Worm (Caenorhabditis elegans) whole organism, L1 larva: Measurements from ENCODE around the gene Y46G5A.8.

Source experiments
- C04F5.9 ChIP-seq: sonication (generic microtip); optimal IDR thresholded peaks from 2 replicates; lab custom pipeline; 2016; ENCODE audit warnings: missing genetic modification characterization, missing compliant biosample characterization
- C16A3.4 ChIP-seq: fragments of 150-350 bp; optimal IDR thresholded peaks from 2 replicates; lab custom pipeline; 2014; ENCODE audit warnings: missing biosample characterization, missing genetic modification characterization
- C34B4.2 ChIP-seq: sonication (generic microtip); optimal IDR thresholded peaks from 2 replicates; lab custom pipeline; 2017; ENCODE audit warnings: mild to moderate bottlenecking, missing genetic modification characterization, missing compliant biosample characterization
- Y116A8C.19 ChIP-seq: sonication (generic microtip); optimal IDR thresholded peaks from 2 replicates; lab custom pipeline; 2016; ENCODE audit warnings: missing compliant biosample characterization, missing genetic modification characterization, borderline replicate concordance
- aha-1 ChIP-seq: fragments of 150-350 bp; optimal IDR thresholded peaks from 2 replicates; lab custom pipeline; 2014; ENCODE audit warnings: missing biosample characterization, missing genetic modification characterization
- alr-1 ChIP-seq: fragments of 200-800 bp; sonication (Bioruptor generic); optimal IDR thresholded peaks from 2 replicates; lab custom pipeline; 2018; ENCODE audit warnings: borderline replicate concordance, mild to moderate bottlenecking, missing genetic modification characterization, missing compliant biosample characterization
- ama-1 ChIP-seq: fragments of 150-350 bp; optimal IDR thresholded peaks from 2 replicates; lab custom pipeline; 2014
- blmp-1 ChIP-seq: fragments of 150-350 bp; optimal IDR thresholded peaks from 2 replicates; lab custom pipeline; 2014; ENCODE audit warnings: missing biosample characterization, missing genetic modification characterization
- ceh-90 ChIP-seq: sonication (generic microtip); optimal IDR thresholded peaks from 2 replicates; lab custom pipeline; 2016; ENCODE audit warnings: missing genetic modification characterization, missing compliant biosample characterization
- dpl-1 ChIP-seq, 3 experiments: fragments of 150-350 bp in 2 of 3; sonication (generic microtip) in 1 of 3; optimal IDR thresholded peaks; 2 replicates each; lab custom pipeline; 2014 to 2017; ENCODE audit warnings: missing biosample characterization in 3 of 3, missing genetic modification characterization in 3 of 3, missing genetic modification reagents in 3 of 3
- dsc-1 ChIP-seq: sonication (generic microtip); optimal IDR thresholded peaks from 2 replicates; lab custom pipeline; 2016; ENCODE audit warnings: mild to moderate bottlenecking, missing genetic modification characterization, missing compliant biosample characterization
- efl-1 ChIP-seq, 4 experiments: fragments of 150-350 bp; optimal IDR thresholded peaks in 3 of 4; peaks in 1 of 4; 1 replicate in 1 of 4; 2 replicates in 3 of 4; lab custom pipeline; 2014; ENCODE audit warnings: missing biosample characterization in 2 of 4, missing genetic modification characterization in 2 of 4, missing genetic modification reagents in 2 of 4
- efl-3 ChIP-seq: fragments of 200-800 bp; sonication (Bioruptor generic); optimal IDR thresholded peaks from 2 replicates; lab custom pipeline; 2018; ENCODE audit warnings: mild to moderate bottlenecking, missing genetic modification characterization, missing compliant biosample characterization
- egl-27 ChIP-seq, 2 experiments: fragments of 150-350 bp in 1 of 2; sonication (generic microtip); optimal IDR thresholded peaks; 3 replicates each; lab custom pipeline; 2017 to 2018; ENCODE audit warnings: missing biosample characterization in 2 of 2, missing genetic modification characterization in 2 of 2, missing genetic modification reagents in 2 of 2
- fos-1 ChIP-seq: fragments of 150-350 bp; optimal IDR thresholded peaks from 2 replicates; lab custom pipeline; 2014; ENCODE audit warnings: missing biosample characterization, missing genetic modification characterization
- grh-1 ChIP-seq: fragments of 200-800 bp; sonication (Bioruptor generic); IDR thresholded peaks from 2 replicates; pipeline ENCODE4 v1.3.6; 2022; ENCODE audit warnings: missing genetic modification reagents, missing genetic modification characterization, missing compliant biosample characterization
- hlh-17 ChIP-seq: fragments of 200-800 bp; sonication (Bioruptor generic); optimal IDR thresholded peaks from 2 replicates; lab custom pipeline; 2018; ENCODE audit warnings: missing genetic modification characterization, mild to moderate bottlenecking, missing compliant biosample characterization, moderate library complexity, borderline replicate concordance
- hlh-4 ChIP-seq: sonication (generic microtip); optimal IDR thresholded peaks from 2 replicates; lab custom pipeline; 2016; ENCODE audit warnings: mild to moderate bottlenecking, missing genetic modification characterization, missing compliant biosample characterization
- hpl-2 ChIP-seq: fragments of 150-350 bp; optimal IDR thresholded peaks from 2 replicates; lab custom pipeline; 2014; ENCODE audit warnings: missing biosample characterization, missing genetic modification reagents, missing genetic modification characterization
- irx-1 ChIP-seq: sonication (generic microtip); optimal IDR thresholded peaks from 2 replicates; lab custom pipeline; 2016; ENCODE audit warnings: missing genetic modification characterization, missing compliant biosample characterization
- isw-1 ChIP-seq: fragments of 200-800 bp; sonication (Bioruptor generic); IDR thresholded peaks from 2 replicates; pipeline ENCODE4 v1.3.6; 2022; ENCODE audit warnings: missing genetic modification characterization, missing compliant biosample characterization
- lin-13 ChIP-seq: fragments of 150-350 bp; optimal IDR thresholded peaks from 2 replicates; lab custom pipeline; 2014; ENCODE audit warnings: missing biosample characterization, missing genetic modification reagents, missing genetic modification characterization
- lin-35 ChIP-seq, 2 experiments: fragments of 150-350 bp; optimal IDR thresholded peaks; 2 replicates each; lab custom pipeline; 2014; ENCODE audit warnings: missing biosample characterization in 2 of 2, missing genetic modification characterization in 2 of 2, missing genetic modification reagents in 2 of 2
- lir-3 ChIP-seq: sonication (generic microtip); optimal IDR thresholded peaks from 2 replicates; lab custom pipeline; 2016; ENCODE audit warnings: mild to moderate bottlenecking, missing genetic modification characterization, moderate library complexity, missing compliant biosample characterization; ENCODE audit not compliant: poor library complexity
- lsy-2 ChIP-seq, 2 experiments: fragments of 150-350 bp; optimal IDR thresholded peaks; 2 replicates each; lab custom pipeline; 2014; ENCODE audit warnings: missing biosample characterization in 2 of 2, missing genetic modification characterization in 2 of 2
- mab-9 ChIP-seq: fragments of 200-800 bp; sonication (Bioruptor generic); IDR thresholded peaks from 2 replicates; pipeline ENCODE4 v1.3.6; 2022; ENCODE audit warnings: missing genetic modification reagents, missing genetic modification characterization, missing compliant biosample characterization
- mep-1 ChIP-seq: fragments of 150-350 bp; optimal IDR thresholded peaks from 2 replicates; lab custom pipeline; 2014; ENCODE audit warnings: missing biosample characterization, missing genetic modification characterization
- nhr-11 ChIP-seq: fragments of 150-350 bp; optimal IDR thresholded peaks from 2 replicates; lab custom pipeline; 2014; ENCODE audit warnings: missing biosample characterization, missing genetic modification characterization
- nhr-12 ChIP-seq: sonication (generic microtip); optimal IDR thresholded peaks from 2 replicates; lab custom pipeline; 2017; ENCODE audit warnings: missing biosample characterization, missing genetic modification characterization
- nhr-71 ChIP-seq: sonication (generic microtip); optimal IDR thresholded peaks from 2 replicates; lab custom pipeline; 2016; ENCODE audit warnings: mild to moderate bottlenecking, missing genetic modification characterization, moderate library complexity, missing compliant biosample characterization
- nhr-77 ChIP-seq: fragments of 150-350 bp; optimal IDR thresholded peaks from 2 replicates; lab custom pipeline; 2014; ENCODE audit warnings: missing biosample characterization, missing genetic modification characterization
- nhr-85 ChIP-seq: sonication (generic microtip); peaks from one replicate; lab custom pipeline; 2016; ENCODE audit warnings: missing genetic modification characterization, inconsistent platforms, missing compliant biosample characterization
- nhr-90 ChIP-seq: sonication (generic microtip); optimal IDR thresholded peaks from 2 replicates; lab custom pipeline; 2016; ENCODE audit warnings: mild to moderate bottlenecking, missing genetic modification characterization, missing compliant biosample characterization; ENCODE audit not compliant: poor library complexity
- pax-3 ChIP-seq: fragments of 200-800 bp; sonication (Bioruptor generic); optimal IDR thresholded peaks from 2 replicates; lab custom pipeline; 2018; ENCODE audit warnings: mild to moderate bottlenecking, missing genetic modification characterization, moderate library complexity, missing compliant biosample characterization
- pqm-1 ChIP-seq: sonication (generic microtip); optimal IDR thresholded peaks from 3 replicates; lab custom pipeline; 2017; ENCODE audit warnings: missing biosample characterization, missing genetic modification characterization
- rnt-1 ChIP-seq: sonication (generic microtip); optimal IDR thresholded peaks from 2 replicates; lab custom pipeline; 2016; ENCODE audit warnings: mild to moderate bottlenecking, missing genetic modification characterization, moderate library complexity, missing compliant biosample characterization
- sptf-1 ChIP-seq: fragments of 150-350 bp; optimal IDR thresholded peaks from 2 replicates; lab custom pipeline; 2014; ENCODE audit warnings: missing biosample characterization, missing genetic modification characterization
- swsn-7 ChIP-seq: sonication (generic microtip); optimal IDR thresholded peaks from 2 replicates; lab custom pipeline; 2016; ENCODE audit warnings: missing genetic modification characterization, missing compliant biosample characterization
- tlp-1 ChIP-seq: fragments of 150-350 bp; optimal IDR thresholded peaks from 2 replicates; lab custom pipeline; 2014; ENCODE audit warnings: missing biosample characterization, missing genetic modification characterization
- unc-30 ChIP-seq: sonication (generic microtip); optimal IDR thresholded peaks from 2 replicates; lab custom pipeline; 2017; ENCODE audit warnings: missing biosample characterization, missing genetic modification characterization
- unc-86 ChIP-seq: sonication (generic microtip); optimal IDR thresholded peaks from 2 replicates; lab custom pipeline; 2016; ENCODE audit warnings: missing genetic modification characterization, missing compliant biosample characterization
- unc-98 ChIP-seq: fragments of 200-800 bp; sonication (Bioruptor generic); IDR thresholded peaks from 2 replicates; pipeline ENCODE4 v1.3.6; 2022; ENCODE audit warnings: missing genetic modification characterization, missing compliant biosample characterization
- vab-15 ChIP-seq: sonication (generic microtip); optimal IDR thresholded peaks from 2 replicates; lab custom pipeline; 2017; ENCODE audit warnings: missing genotype, mild to moderate bottlenecking, missing genetic modification characterization, missing compliant biosample characterization
- xbp-1 ChIP-seq: sonication (generic microtip); optimal IDR thresholded peaks from 2 replicates; lab custom pipeline; 2016; ENCODE audit warnings: missing genetic modification characterization, missing compliant biosample characterization
- zip-4 ChIP-seq: fragments of 200-800 bp; sonication (Bioruptor generic); optimal IDR thresholded peaks from 2 replicates; lab custom pipeline; 2018; ENCODE audit warnings: mild to moderate bottlenecking, missing genetic modification characterization, moderate library complexity, missing compliant biosample characterization
- ztf-11 ChIP-seq, 2 experiments: sonication (generic microtip); optimal IDR thresholded peaks; 2 replicates each; lab custom pipeline; 2016 to 2017; ENCODE audit warnings: missing genetic modification characterization in 2 of 2, missing biosample characterization in 1 of 2, missing compliant biosample characterization in 1 of 2

Gene Y46G5A.8

DNA sequence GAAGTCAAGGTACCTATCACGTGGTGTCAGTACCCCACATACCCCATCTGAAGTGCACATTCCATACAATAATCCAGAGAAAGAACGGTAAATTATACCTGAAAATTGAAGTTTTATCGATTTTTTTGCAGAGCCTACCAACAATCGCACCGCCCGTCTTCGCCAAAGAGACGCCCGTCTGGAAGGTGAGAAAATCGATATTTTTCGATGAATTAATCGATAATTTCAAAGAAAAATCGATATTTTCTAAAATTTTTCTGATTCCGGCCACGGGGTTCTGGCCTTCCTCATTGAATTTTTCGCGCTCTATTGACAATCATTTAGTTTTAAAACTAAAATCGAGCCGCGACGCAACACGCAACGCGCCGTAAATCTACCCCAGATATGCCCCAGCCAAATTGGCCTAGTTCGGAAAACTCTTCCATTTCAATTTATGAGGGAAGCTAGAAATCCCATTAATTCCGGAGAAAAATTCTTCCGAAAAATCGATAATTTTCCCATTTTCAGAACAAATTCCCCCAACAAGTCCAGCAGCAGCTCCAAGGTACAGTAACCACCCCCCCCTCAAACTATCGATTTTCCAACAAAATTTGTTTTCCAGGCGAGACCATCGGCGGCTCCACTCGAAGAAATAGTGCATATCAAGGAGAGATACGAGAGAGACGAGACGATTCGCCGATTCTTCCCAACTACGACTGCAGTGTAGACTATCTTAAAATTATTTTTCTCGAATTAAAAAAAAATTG is 10.5 kb downstream of the Y46G5A.8 start:
- no peak for TF ChIP-seq fos-1 (tag; lab: Kevin White, UChicago)
- no peak for TF ChIP-seq aha-1
- no peak for TF ChIP-seq unc-30 (tag; lab: Kevin White, UChicago)

DNA sequence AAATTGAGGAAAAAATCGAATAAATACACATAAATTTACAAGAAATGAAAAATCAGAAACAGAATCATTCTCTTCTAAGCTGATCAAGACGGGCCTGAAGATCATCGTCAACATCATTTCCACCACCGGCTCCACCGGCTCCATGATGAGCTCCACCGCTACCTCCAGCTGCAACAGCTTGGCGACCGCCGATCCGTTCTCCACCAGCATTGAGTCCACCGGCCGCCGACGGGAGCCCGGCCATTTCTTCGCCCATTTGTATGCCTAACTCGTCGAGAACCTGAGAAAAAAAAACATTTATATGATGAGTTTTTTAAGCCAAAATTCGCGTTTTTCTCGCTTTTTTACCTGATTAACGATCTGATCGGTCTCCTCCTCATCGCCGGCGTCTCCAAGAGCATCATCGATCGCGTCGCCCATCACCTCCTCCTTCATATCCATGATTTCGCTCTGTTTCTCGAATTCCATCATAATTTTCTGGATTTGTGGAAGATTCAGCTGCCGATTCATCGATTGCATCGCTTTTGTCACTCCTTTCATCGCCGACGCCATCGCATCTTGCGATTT is 11.2 kb downstream of the Y46G5A.8 start:
- no peak for TF ChIP-seq efl-1 (optimal IDR thresholded peaks at IDR 0.05; lab: Kevin White, UChicago)
- TF ChIP-seq efl-1 (GFP tag; optimal IDR thresholded peaks at IDR 0.05 in 1 of 2; lab: Kevin White, UChicago): peak in 1 of 2 experiments; percentile 56
- TF ChIP-seq xbp-1: no peak
- peak; percentile 11 for TF ChIP-seq nhr-85 (tag; lab: Kevin White, UChicago)

- TF ChIP-seq hlh-4 (tag; lab: Kevin White, UChicago): no peak
- no peak for TF ChIP-seq nhr-12 (tag; lab: Kevin White, UChicago)
- peak; percentile 62 for TF ChIP-seq zip-4 (GFP tag; lab: Kevin White, UChicago)
- no peak for TF ChIP-seq mab-9 (GFP tag; lab: Robert Waterston, UW)
- TF ChIP-seq hpl-2: no peak
- TF ChIP-seq ztf-11 (tag; optimal IDR thresholded peaks at IDR 0.05; lab: Kevin White, UChicago): no peak
- peak; percentile 24 for TF ChIP-seq C04F5.9 (tag; lab: Kevin White, UChicago)
- no peak for TF ChIP-seq C34B4.2 (tag; lab: Kevin White, UChicago)
- TF ChIP-seq grh-1 (GFP tag; lab: Robert Waterston, UW): no peak
- peak; percentile 59 for TF ChIP-seq pax-3
- TF ChIP-seq efl-3: no peak
- TF ChIP-seq nhr-77 (tag; lab: Kevin White, UChicago): no peak
- peak; percentile 23 for TF ChIP-seq blmp-1 (tag; lab: Kevin White, UChicago)
- TF ChIP-seq isw-1: peak; percentile 67
- no peak for TF ChIP-seq lin-13 (GFP tag; lab: Kevin White, UChicago)
- no peak for TF ChIP-seq rnt-1 (tag; lab: Kevin White, UChicago)
- no peak for TF ChIP-seq egl-27 (tag; optimal IDR thresholded peaks at IDR 0.05; lab: Kevin White, UChicago)
- TF ChIP-seq lin-35 (GFP tag; optimal IDR thresholded peaks at IDR 0.05; lab: Kevin White, UChicago): peak; percentile 59 to 73
- peak; percentile 58 to 72 (median 58) for TF ChIP-seq dpl-1 (GFP tag; optimal IDR thresholded peaks at IDR 0.05; lab: Kevin White, UChicago)
- no peak for TF ChIP-seq lir-3
- peak; percentile 67 for TF ChIP-seq dsc-1 (tag; lab: Kevin White, UChicago)
- peak; percentile 32 for TF ChIP-seq unc-86 (tag; lab: Kevin White, UChicago)
- no peak for TF ChIP-seq alr-1
- TF ChIP-seq ama-1 (lab: Kevin White, UChicago): no peak
- peak; percentile 74 for TF ChIP-seq nhr-90
- no peak for TF ChIP-seq Y116A8C.19
- TF ChIP-seq pqm-1 (tag; lab: Kevin White, UChicago): no peak
- no peak for TF ChIP-seq vab-15 (tag; lab: Kevin White, UChicago)
- TF ChIP-seq lsy-2 (tag; optimal IDR thresholded peaks at IDR 0.05; lab: Kevin White, UChicago): peak; percentile 78 to 81
- peak; percentile 62 for TF ChIP-seq C16A3.4 (tag; lab: Kevin White, UChicago)
- no peak for TF ChIP-seq sptf-1 (tag; lab: Kevin White, UChicago)
- TF ChIP-seq hlh-17: no peak
- TF ChIP-seq nhr-71 (tag; lab: Kevin White, UChicago): peak; percentile 85
- peak; percentile 67 for TF ChIP-seq irx-1 (tag; lab: Kevin White, UChicago)
- TF ChIP-seq ceh-90 (tag; lab: Kevin White, UChicago): peak; percentile 31
- no peak for TF ChIP-seq nhr-11
- no peak for TF ChIP-seq unc-98 (GFP tag; lab: Robert Waterston, UW)
- peak; percentile 85 for TF ChIP-seq mep-1 (tag; lab: Kevin White, UChicago)
- TF ChIP-seq tlp-1 (tag; lab: Kevin White, UChicago): no peak
- TF ChIP-seq swsn-7 (tag; lab: Kevin White, UChicago): peak; percentile 75
- TF ChIP-seq efl-1 (optimal IDR thresholded peaks at IDR 0.05; lab: Kevin White, UChicago): peak; percentile 57 to 67
- TF ChIP-seq efl-1 (GFP tag; optimal IDR thresholded peaks at IDR 0.05 in 1 of 2; lab: Kevin White, UChicago): peak; percentile 65 to 94
Observed at ce11 chrII:12768167-12768712, 12.1 kb downstream of the Y46G5A.8 start, which contains the start of the genes vps-2 and tiar-2. Gene vps-2, minus strand, starts transcription at chrII:12768217. Gene tiar-2, plus strand, starts transcription at chrII:12768686.
